Fruit fly (Drosophila melanogaster): Measurements from ENCODE around the gene Ube4A.

Gene Ube4A

dm6 chr2L:6673211-6674012 lies 15.1 kb downstream of the Ube4A start, which contains the start of gene Spn27A (continued):
- TF ChIP-seq Hr4 (GFP tag; optimal IDR thresholded peaks at IDR 0.05) (peak; percentile 88), salr (GFP tag; optimal IDR thresholded peaks at IDR 0.05) (no peak), Blimp-1 (GFP tag; optimal IDR thresholded peaks at IDR 0.05) (peak; percentile 20), CG32006 (GFP tag; optimal IDR thresholded peaks at IDR 0.05) (no peak), CG10669 (GFP tag; optimal IDR thresholded peaks at IDR 0.05) (no peak), CG10631 (GFP tag; optimal IDR thresholded peaks at IDR 0.05) (no peak), CG6854 (GFP tag; optimal IDR thresholded peaks at IDR 0.05) (peak; percentile 73), net (GFP tag; optimal IDR thresholded peaks at IDR 0.05) (no peak), CG4318 (GFP tag; optimal IDR thresholded peaks at IDR 0.05) (no peak), CG3919 (GFP tag; optimal IDR thresholded peaks at IDR 0.05) (no peak), fd85E (GFP tag; optimal IDR thresholded peaks at IDR 0.05) (peak; percentile 16), CG1621 (tag; optimal IDR thresholded peaks at IDR 0.05) (peak; percentile 23), topi (GFP tag; optimal IDR thresholded peaks at IDR 0.05) (peak; percentile 72), Smox (GFP tag; optimal IDR thresholded peaks at IDR 0.05) (no peak), lz (GFP tag; optimal IDR thresholded peaks at IDR 0.05) (peak; percentile 75), Sox14 (GFP tag; optimal IDR thresholded peaks at IDR 0.05) (peak; percentile 85), CG6808 (GFP tag; optimal IDR thresholded peaks at IDR 0.05) (no peak), Met (GFP tag; optimal IDR thresholded peaks at IDR 0.05) (no peak), pdm3 (GFP tag; optimal IDR thresholded peaks at IDR 0.05) (no peak), CG6163 (GFP tag; IDR thresholded peaks at IDR 0.05) (no peak; the same call in 2 of the 3 replicates), dac (GFP tag; optimal IDR thresholded peaks at IDR 0.05) (peak; percentile 52), CG16779 (tag; optimal IDR thresholded peaks at IDR 0.05) (no peak), spab (GFP tag; optimal IDR thresholded peaks at IDR 0.05) (no peak), vri (GFP tag; optimal IDR thresholded peaks at IDR 0.05) (peak; percentile 83), CG11294 (GFP tag; IDR thresholded peaks at IDR 0.05) (peak; percentile 52; the same call in 1 of the 2 replicates), CG6792 (GFP tag; optimal IDR thresholded peaks at IDR 0.05) (peak; percentile 65), Sox15 (GFP tag; optimal IDR thresholded peaks at IDR 0.05) (peak; percentile 67), fd59A (GFP tag; optimal IDR thresholded peaks at IDR 0.05) (peak; percentile 60), CG8319 (GFP tag; optimal IDR thresholded peaks at IDR 0.05) (peak; percentile 49)

dm6 chr2L:6676535-6676934 lies 18.2 kb downstream of the Ube4A start, which contains the start of gene cort:
Gene cort (minus strand): TSS chr2L:6676635.
- TF ChIP-seq CG3032 (tag; optimal IDR thresholded peaks at IDR 0.05) (no peak), CG11294 (GFP tag; IDR thresholded peaks at IDR 0.05) (no peak), fkh (GFP tag; optimal IDR thresholded peaks at IDR 0.05) (no peak), Ets21C (GFP tag; optimal IDR thresholded peaks at IDR 0.05) (no peak), CG7368 (GFP tag; optimal IDR thresholded peaks at IDR 0.05) (no peak)

dm6 chr2L:6677453-6677852 lies 19.1 kb downstream of the Ube4A start, which contains the start of gene Nse1:
Gene Nse1 (minus strand): TSS chr2L:6677625.
- no peak for TF ChIP-seq fd85E (GFP tag; optimal IDR thresholded peaks at IDR 0.05)
- no peak for TF ChIP-seq CG10631 (GFP tag; optimal IDR thresholded peaks at IDR 0.05)
- no peak for TF ChIP-seq topi (GFP tag; optimal IDR thresholded peaks at IDR 0.05)
- TF ChIP-seq eg (GFP tag; IDR thresholded peaks at IDR 0.05), result no peak

dm6 chr2L:6682909-6683308 lies 24.6 kb downstream of the Ube4A start:
- no peak for TF ChIP-seq Ets96B (tag; optimal IDR thresholded peaks at IDR 0.05)
- TF ChIP-seq fkh (GFP tag; optimal IDR thresholded peaks at IDR 0.05), result peak; percentile 45

Measured in whole organism, prepupa.